Worm (Caenorhabditis elegans) whole organism, young adult: ENCODE results near the gene tsp-4.
"Not testable (repeated sequence)": the region's sequence is repeated elsewhere in the genome, so short reads cannot be mapped to it uniquely, and the experiment has no call there.

Experiments used
- attf-6 ChIP-seq: fragments of 200-800 bp; sonication (Bioruptor generic); IDR thresholded peaks from 2 replicates; pipeline ENCODE4 v1.3.6; 2022; ENCODE audit warnings: missing genetic modification reagents, missing genetic modification characterization, missing compliant biosample characterization
- ceh-27 ChIP-seq: fragments of 200-800 bp; sonication (Bioruptor generic); optimal IDR thresholded peaks from 2 replicates; lab custom pipeline; 2018; ENCODE audit warnings: mild to moderate bottlenecking, missing genetic modification characterization, moderate library complexity, missing compliant biosample characterization
- snpc-1.3 ChIP-seq: sonication (generic microtip); optimal IDR thresholded peaks from 2 replicates; lab custom pipeline; 2017; ENCODE audit warnings: missing genetic modification characterization, mild to moderate bottlenecking, missing compliant biosample characterization, antibody characterized with exemption, moderate library complexity, missing genotype, missing genetic modification reagents; ENCODE audit not compliant: insufficient read depth

The tsp-4 gene

ce11 chrIV:12476942-12477341, 43.1 kb downstream of the tsp-4 start, which contains the start of gene T04A11.1:
Gene T04A11.1 (minus strand): TSS chrIV:12477042.
- not testable (repeated sequence) for TF ChIP-seq attf-6; snpc-1.3; ceh-27 (GFP tag; lab: Kevin White, UChicago)
